Worm (Caenorhabditis elegans) whole organism, young adult: ENCODE measurements around the gene nlr-1.

Experiments
- B0019.2 ChIP-seq: fragments of 200-800 bp; sonication (Bioruptor generic); conservative IDR thresholded peaks from 2 replicates; pipeline ENCODE4 v1.3.6; 2022; ENCODE audit warnings: missing genetic modification reagents, missing genetic modification characterization, missing compliant biosample characterization
- D2030.7 ChIP-seq: fragments of 200-800 bp; sonication (Bioruptor generic); IDR thresholded peaks from 2 replicates; pipeline ENCODE4 v1.3.6; 2022; ENCODE audit warnings: missing genetic modification reagents, missing genetic modification characterization, missing compliant biosample characterization
- F23B12.7 ChIP-seq: sonication (generic microtip); optimal IDR thresholded peaks from 2 replicates; lab custom pipeline; 2017; ENCODE audit warnings: missing genetic modification characterization, mild to moderate bottlenecking, missing compliant biosample characterization, antibody characterized with exemption, moderate library complexity; ENCODE audit not compliant: insufficient read depth
- F39B2.1 ChIP-seq: fragments of 200-800 bp; sonication (Bioruptor generic); IDR thresholded peaks from 2 replicates; pipeline ENCODE4 v1.3.6; 2022; ENCODE audit warnings: missing genetic modification reagents, missing genetic modification characterization, missing compliant biosample characterization
- F49E8.2 ChIP-seq: sonication (generic microtip); optimal IDR thresholded peaks from 3 replicates; lab custom pipeline; 2017; ENCODE audit warnings: missing genetic modification characterization, mild to moderate bottlenecking, missing compliant biosample characterization, antibody characterized with exemption, moderate library complexity; ENCODE audit not compliant: insufficient read depth
- K11D2.4 ChIP-seq: fragments of 200-800 bp; sonication (Bioruptor generic); IDR thresholded peaks from 2 replicates; pipeline ENCODE4 v1.3.6; 2022; ENCODE audit warnings: missing genetic modification reagents, missing genetic modification characterization, missing compliant biosample characterization
- Y53F4B.3 ChIP-seq: fragments of 200-800 bp; sonication (Bioruptor generic); IDR thresholded peaks from 2 replicates; pipeline ENCODE4 v1.3.6; 2022; ENCODE audit warnings: missing genetic modification reagents, missing genetic modification characterization, missing compliant biosample characterization
- Y95B8A.8 ChIP-seq: fragments of 200-800 bp; sonication (Bioruptor generic); IDR thresholded peaks from 2 replicates; pipeline ENCODE4 v1.3.6; 2022; ENCODE audit warnings: missing genetic modification reagents, missing genetic modification characterization, missing compliant biosample characterization
- ama-1 ChIP-seq, 3 experiments: fragments of 150-350 bp in 1 of 3; sonication (generic microtip) in 2 of 3; optimal IDR thresholded peaks; 2 replicates each; lab custom pipeline; 2014 to 2018; ENCODE audit warnings: missing biosample characterization in 2 of 3, missing genetic modification characterization in 2 of 3, missing genetic modification reagents in 2 of 3
- bed-1 ChIP-seq: fragments of 200-800 bp; sonication (Bioruptor generic); IDR thresholded peaks from 2 replicates; pipeline ENCODE4 v1.3.6; 2022; ENCODE audit warnings: missing genetic modification reagents, missing genetic modification characterization, missing compliant biosample characterization
- cebp-1 ChIP-seq, 2 experiments: fragments of 200-800 bp in 1 of 2; sonication (Bioruptor generic) in 1 of 2; sonication (generic microtip) in 1 of 2; IDR thresholded peaks in 1 of 2; optimal IDR thresholded peaks in 1 of 2; 2 replicates each; pipeline versions ENCODE4 v1.3.6 to Lab custom; 2017 to 2022; ENCODE audit warnings: missing compliant biosample characterization in 2 of 2, missing genetic modification characterization in 2 of 2, mild to moderate bottlenecking in 1 of 2, missing genetic modification reagents in 1 of 2, moderate library complexity in 1 of 2
- ceh-79 ChIP-seq: sonication (generic microtip); optimal IDR thresholded peaks from 2 replicates; lab custom pipeline; 2017; ENCODE audit warnings: mild to moderate bottlenecking, missing genetic modification characterization, missing compliant biosample characterization
- chd-7 ChIP-seq: sonication (generic microtip); optimal IDR thresholded peaks from 2 replicates; lab custom pipeline; 2016; ENCODE audit warnings: mild to moderate bottlenecking, missing genetic modification characterization, moderate library complexity, missing compliant biosample characterization
- dpff-1 ChIP-seq: sonication (generic microtip); optimal IDR thresholded peaks from 2 replicates; lab custom pipeline; 2017; ENCODE audit warnings: mild to moderate bottlenecking, missing genetic modification characterization, missing compliant biosample characterization
- ekl-4 ChIP-seq: fragments of 200-800 bp; sonication (Bioruptor generic); IDR thresholded peaks from 2 replicates; pipeline ENCODE4 v1.3.6; 2022; ENCODE audit warnings: missing genetic modification reagents, missing genetic modification characterization, missing compliant biosample characterization
- him-1 ChIP-seq: sonication (generic microtip); optimal IDR thresholded peaks from 2 replicates; lab custom pipeline; 2016; ENCODE audit warnings: missing genotype, missing genetic modification reagents, missing genetic modification characterization, missing compliant biosample characterization
- hlh-12 ChIP-seq: sonication (generic microtip); optimal IDR thresholded peaks from 2 replicates; lab custom pipeline; 2016; ENCODE audit warnings: missing genetic modification characterization, missing compliant biosample characterization
- hmg-1.2 ChIP-seq: fragments of 200-800 bp; sonication (Bioruptor generic); IDR thresholded peaks from 2 replicates; pipeline ENCODE4 v1.3.6; 2022; ENCODE audit warnings: missing genetic modification reagents, missing genetic modification characterization, missing compliant biosample characterization
- madf-3 ChIP-seq: fragments of 200-800 bp; sonication (Bioruptor generic); IDR thresholded peaks from 2 replicates; pipeline ENCODE4 v1.3.6; 2022; ENCODE audit warnings: missing genetic modification reagents, missing genetic modification characterization, missing compliant biosample characterization
- madf-8 ChIP-seq: fragments of 200-800 bp; sonication (Bioruptor generic); conservative IDR thresholded peaks from 2 replicates; pipeline ENCODE4 v1.3.6; 2022; ENCODE audit warnings: missing genetic modification reagents, missing genetic modification characterization, missing compliant biosample characterization
- nfya-1 ChIP-seq: sonication (generic microtip); optimal IDR thresholded peaks from 2 replicates; lab custom pipeline; 2017; ENCODE audit warnings: antibody characterized with exemption, missing compliant biosample characterization, missing genetic modification characterization, borderline replicate concordance; ENCODE audit not compliant: insufficient read depth
- nfya-2 ChIP-seq: fragments of 200-800 bp; sonication (Bioruptor generic); IDR thresholded peaks from 2 replicates; pipeline ENCODE4 v1.3.6; 2022; ENCODE audit warnings: missing genetic modification reagents, missing genetic modification characterization, missing compliant biosample characterization
- nhr-80 ChIP-seq: sonication (generic microtip); optimal IDR thresholded peaks from 2 replicates; lab custom pipeline; 2016; ENCODE audit warnings: missing genetic modification characterization, missing compliant biosample characterization
- pbrm-1 ChIP-seq: fragments of 200-800 bp; sonication (Bioruptor generic); IDR thresholded peaks from 2 replicates; pipeline ENCODE4 v1.3.6; 2022; ENCODE audit warnings: missing genetic modification reagents, missing genetic modification characterization, missing compliant biosample characterization
- pha-4 ChIP-seq: fragments of 150-350 bp; sonication (generic microtip); optimal IDR thresholded peaks from 2 replicates; lab custom pipeline; 2014; ENCODE audit warnings: missing biosample characterization, missing genetic modification reagents, missing genetic modification characterization
- snpc-1.1 ChIP-seq: sonication (generic microtip); optimal IDR thresholded peaks from 2 replicates; lab custom pipeline; 2017; ENCODE audit warnings: missing genetic modification characterization, mild to moderate bottlenecking, missing compliant biosample characterization, antibody characterized with exemption, moderate library complexity, missing genotype, missing genetic modification reagents; ENCODE audit not compliant: insufficient read depth
- snpc-1.3 ChIP-seq: sonication (generic microtip); optimal IDR thresholded peaks from 2 replicates; lab custom pipeline; 2017; ENCODE audit warnings: missing genetic modification characterization, mild to moderate bottlenecking, missing compliant biosample characterization, antibody characterized with exemption, moderate library complexity, missing genotype, missing genetic modification reagents; ENCODE audit not compliant: insufficient read depth
- zim-3 ChIP-seq: sonication (generic microtip); optimal IDR thresholded peaks from 2 replicates; lab custom pipeline; 2017; ENCODE audit warnings: mild to moderate bottlenecking, missing genetic modification characterization, moderate library complexity, missing compliant biosample characterization
- ztf-18 ChIP-seq: sonication (generic microtip); optimal IDR thresholded peaks from 2 replicates; lab custom pipeline; 2016; ENCODE audit warnings: missing genotype, mild to moderate bottlenecking, missing genetic modification characterization, missing compliant biosample characterization

The nlr-1 gene

ce11 chrIV:12193338-12193737 is 15.2 kb upstream of the nlr-1 start:
- no peak for TF ChIP-seq K11D2.4 (GFP tag; lab: Robert Waterston, UW)
- TF ChIP-seq ekl-4 (GFP tag; lab: Robert Waterston, UW): no peak
- no peak for TF ChIP-seq hlh-12 (tag; lab: Kevin White, UChicago)
- TF ChIP-seq dpff-1 (tag; lab: Kevin White, UChicago): no peak
- no peak for TF ChIP-seq ama-1 (optimal IDR thresholded peaks at IDR 0.05; lab: Kevin White, UChicago)
- no peak for TF ChIP-seq ama-1 (GFP tag; optimal IDR thresholded peaks at IDR 0.05; lab: Kevin White, UChicago)
- no peak for TF ChIP-seq Y53F4B.3 (GFP tag; lab: Robert Waterston, UW)
- no peak for TF ChIP-seq snpc-1.3
- TF ChIP-seq Y95B8A.8 (GFP tag; lab: Robert Waterston, UW): no peak
- TF ChIP-seq nfya-2: no peak
- no peak for TF ChIP-seq D2030.7 (GFP tag; lab: Robert Waterston, UW)
- TF ChIP-seq F39B2.1: no peak
- no peak for TF ChIP-seq zim-3
- no peak for TF ChIP-seq pha-4 (tag; lab: Kevin White, UChicago)

DNA sequence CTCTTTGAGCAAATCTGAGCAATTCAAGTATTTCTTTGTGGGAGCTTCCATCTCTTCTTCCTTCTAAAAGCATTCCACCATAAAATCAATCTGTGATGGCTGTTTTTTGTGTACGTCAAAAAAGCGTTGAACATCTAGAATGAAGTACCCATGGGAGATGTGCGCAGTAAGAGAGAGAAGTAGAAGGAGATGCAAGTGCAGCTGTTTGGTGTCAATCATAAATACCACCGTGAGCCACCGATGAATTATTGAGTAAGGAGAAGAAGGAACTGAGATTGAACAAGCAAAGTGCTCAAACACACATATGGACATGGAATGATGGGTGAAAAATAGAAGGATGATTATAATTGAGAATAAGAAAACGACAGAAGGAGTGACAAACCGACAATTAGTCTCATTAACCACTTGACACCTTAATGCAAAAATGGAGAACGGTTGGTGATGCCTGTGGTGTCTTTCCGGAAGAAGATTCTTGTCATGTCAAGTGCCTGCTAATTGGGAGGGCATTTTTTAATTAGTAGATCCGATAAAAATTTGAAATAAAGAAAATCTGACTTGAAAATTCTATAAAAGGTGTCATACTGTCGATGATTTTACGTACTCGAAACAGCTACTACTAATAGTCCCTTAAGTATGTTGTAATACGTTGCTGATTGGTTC is 14.1 kb upstream of the nlr-1 start:
- no peak for TF ChIP-seq nhr-80 (tag; lab: Kevin White, UChicago)
- TF ChIP-seq chd-7 (tag; lab: Kevin White, UChicago): no peak
- TF ChIP-seq B0019.2 (GFP tag; lab: Robert Waterston, UW): no peak

- 0 out of 2 replicates have a peak, but pooled peaks have one; percentile 24 for TF ChIP-seq madf-3 (GFP tag; lab: Robert Waterston, UW)
These were observed 7.7 kb downstream of the nlr-1 start for ce11 chrIV:12170396-12170795.

ce11 chrIV:12167944-12168343 is 10.2 kb downstream of the nlr-1 start, which contains the start of gene F20B10.3:
F20B10.3 (plus strand) TSS chrIV:12168244.
- no peak for TF ChIP-seq hlh-12 (tag; lab: Kevin White, UChicago)
- TF ChIP-seq madf-8: no peak
- no peak for TF ChIP-seq hmg-1.2 (GFP tag; lab: Robert Waterston, UW)
- TF ChIP-seq him-1: no peak
- no peak for TF ChIP-seq madf-3 (GFP tag; lab: Robert Waterston, UW)
- TF ChIP-seq ceh-79: no peak
- no peak for TF ChIP-seq cebp-1 (GFP tag; IDR thresholded peaks at IDR 0.05; lab: Robert Waterston, UW)
- no peak for TF ChIP-seq cebp-1 (tag; optimal IDR thresholded peaks at IDR 0.05; lab: Kevin White, UChicago)
- no peak for TF ChIP-seq snpc-1.1 (tag; lab: Kevin White, UChicago)
- TF ChIP-seq nfya-1 (tag; lab: Kevin White, UChicago): no peak
- TF ChIP-seq pbrm-1 (GFP tag; lab: Robert Waterston, UW): no peak
- no peak for TF ChIP-seq bed-1
- TF ChIP-seq ztf-18 (tag; lab: Kevin White, UChicago): no peak
- no peak for TF ChIP-seq F23B12.7 (tag; lab: Kevin White, UChicago)
- no peak for TF ChIP-seq F49E8.2 (tag; lab: Kevin White, UChicago)
